Fruit fly (Drosophila melanogaster): ENCODE measurements around the gene ATPsynB.

DNA sequence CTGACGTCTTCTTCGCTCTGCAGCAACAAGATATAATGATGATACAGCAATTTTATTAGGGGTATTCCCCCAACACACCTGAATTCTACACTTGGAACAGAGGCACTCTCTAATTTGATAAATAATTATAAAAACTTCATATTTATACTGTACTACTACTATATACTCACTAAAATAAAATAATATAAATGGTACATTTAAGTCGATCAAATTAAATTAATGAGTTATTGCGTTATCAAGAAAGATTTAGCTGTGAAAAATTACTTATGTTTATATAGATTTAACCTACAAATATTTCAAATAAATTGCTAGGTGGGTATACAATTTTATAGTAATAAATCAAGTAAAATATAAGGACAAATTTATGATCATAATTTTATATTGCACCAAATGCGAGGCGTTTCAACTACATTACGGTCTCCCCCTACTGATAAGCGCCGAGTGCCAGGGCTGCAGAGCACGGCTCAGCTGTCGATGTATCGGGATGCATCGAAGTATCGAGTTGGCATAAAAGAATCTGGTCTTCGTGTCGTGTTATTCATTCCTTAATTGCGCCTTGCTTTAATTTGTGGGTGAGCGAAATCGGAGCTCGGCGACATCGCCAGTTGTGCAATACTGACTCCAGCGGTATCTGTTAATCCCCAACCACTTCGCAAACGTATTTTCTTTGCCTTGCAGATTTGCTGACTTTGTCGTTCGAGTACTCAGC, 15.8 kb upstream of the ATPsynB start, which contains the start of gene vsg:
- TF ChIP-seq psq (GFP tag; optimal IDR thresholded peaks at IDR 0.05), result peak; percentile 62
- peak; percentile 4 for TF ChIP-seq Myc (optimal IDR thresholded peaks at IDR 0.05)
- peak; percentile 70 for TF ChIP-seq dmrt93B (GFP tag; optimal IDR thresholded peaks at IDR 0.05)
- TF ChIP-seq HLH106 (tag; optimal IDR thresholded peaks at IDR 0.05), result peak; percentile 87
- TF ChIP-seq Vsx2 (GFP tag; optimal IDR thresholded peaks at IDR 0.05; ENCODE audit: partially characterized antibody), result no peak
- no peak for TF ChIP-seq dl (GFP tag; optimal IDR thresholded peaks at IDR 0.05; ENCODE audit: insufficient read depth in 1 of 2, partially characterized antibody in 2 of 2)

Data from whole organism, wandering third instar larva.